Fruit fly (Drosophila melanogaster) whole organism, larva: Measurements from ENCODE around the gene plh.

Source experiments
- noc ChIP-seq: fragments of 200-800 bp; sonication (Bioruptor generic); optimal IDR thresholded peaks from 3 replicates; lab custom pipeline; 2019; ENCODE audit warnings: missing biosample characterization, mild to moderate bottlenecking, missing genetic modification characterization, moderate library complexity

plh gene

dm6 chr3R:4960107-4960506 is 50.7 kb downstream of the plh start:
- TF ChIP-seq noc (tag; lab: Kevin White, UChicago), result no peak

DNA sequence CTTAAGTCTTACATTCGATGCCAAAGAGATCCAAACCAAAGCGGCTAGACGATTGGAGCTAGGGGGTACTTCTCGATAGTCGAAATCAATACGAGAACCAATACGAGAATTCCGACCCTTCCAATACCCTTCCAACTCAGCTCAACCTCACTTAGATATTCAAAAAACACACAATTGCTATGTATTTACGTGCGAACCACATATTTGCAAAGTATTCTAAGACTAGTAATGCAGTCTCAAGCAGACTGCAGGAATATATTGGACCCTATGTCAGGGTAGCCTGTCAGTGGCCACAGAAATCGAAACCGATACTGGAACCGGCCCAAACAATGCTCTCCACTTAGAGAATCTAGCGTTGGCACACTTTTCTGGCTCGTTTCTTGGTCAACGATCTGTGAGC is 53.0 kb downstream of the plh start:
- no peak for TF ChIP-seq noc (tag; lab: Kevin White, UChicago)

dm6 chr3R:4955152-4955551 is 55.7 kb downstream of the plh start, which contains the start of gene Jhbp3:
Jhbp3 (minus strand) TSS chr3R:4955252.
- no peak for TF ChIP-seq noc (tag; lab: Kevin White, UChicago)

DNA sequence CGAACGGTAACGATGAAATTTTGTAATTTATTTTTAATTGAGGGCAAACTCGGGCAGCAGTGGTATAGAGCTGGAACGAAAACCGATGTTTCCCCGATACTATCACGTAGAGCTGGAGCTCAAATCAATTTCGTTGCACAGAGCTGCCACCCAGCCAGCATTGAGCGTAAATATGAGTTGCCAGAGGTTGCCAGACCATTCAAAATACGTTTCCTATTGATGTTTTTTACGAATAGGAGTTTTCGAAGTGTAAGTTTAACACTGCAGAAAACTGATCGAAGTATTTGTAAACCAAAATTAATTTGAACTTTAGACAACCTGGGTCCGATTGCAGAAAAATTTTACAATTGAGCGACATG is 58.3 kb downstream of the plh start, which contains the start of gene Ubc6:
Ubc6 (minus strand) TSS at position 112 of the 359 bp plus-strand sequence.
- TF ChIP-seq noc (tag; lab: Kevin White, UChicago), result no peak

dm6 chr3R:4951764-4952570 is 58.9 kb downstream of the plh start:
- TF ChIP-seq noc (tag; lab: Kevin White, UChicago), result peak; percentile 11

- no peak for TF ChIP-seq noc (tag; lab: Kevin White, UChicago)
These were observed 63.1 kb downstream of the plh start for dm6 chr3R:4947732-4948131.
